Worm (Caenorhabditis elegans): ENCODE data around the gene rocf-1.

- TF ChIP-seq aly-1 (tag; optimal IDR thresholded peaks at IDR 0.05) (no peak), ets-7 (tag; optimal IDR thresholded peaks at IDR 0.05) (no peak), flt-1 (GFP tag; IDR thresholded peaks at IDR 0.05) (no peak), ama-1 (optimal IDR thresholded peaks at IDR 0.05) (no peak), tbx-37 (GFP tag; conservative IDR thresholded peaks at IDR 0.05) (no peak), tra-4 (tag; optimal IDR thresholded peaks at IDR 0.05) (no peak), tbx-11 (GFP tag; IDR thresholded peaks at IDR 0.05) (no peak), F13C5.2 (tag; optimal IDR thresholded peaks at IDR 0.05) (no peak), hnd-1 (tag; optimal IDR thresholded peaks at IDR 0.05) (no peak), ceh-13 (GFP tag; optimal IDR thresholded peaks at IDR 0.05) (no peak), hmg-4 (GFP tag; optimal IDR thresholded peaks at IDR 0.05) (no peak), sea-1 (GFP tag; conservative IDR thresholded peaks at IDR 0.05) (no peak), B0310.2 (tag; optimal IDR thresholded peaks at IDR 0.05) (no peak), scrt-1 (GFP tag; IDR thresholded peaks at IDR 0.05) (no peak)
Measured at ce11 chrV:15426944-15427343, 37.4 kb downstream of the rocf-1 start, which contains the start of gene fbxa-209.

Measured in whole organism, early embryonic.